Fruit fly (Drosophila melanogaster): ENCODE measurements around the gene CG9459.

dm6 chr3R:9857785-9858184, 39.6 kb upstream of the CG9459 start:
- TF ChIP-seq CG7368 (GFP tag; optimal IDR thresholded peaks at IDR 0.05), result no peak
- no peak for TF ChIP-seq Sox14 (GFP tag; optimal IDR thresholded peaks at IDR 0.05)
- TF ChIP-seq Met (GFP tag; optimal IDR thresholded peaks at IDR 0.05), result no peak
- TF ChIP-seq CG6163 (GFP tag; IDR thresholded peaks at IDR 0.05), result no peak
- TF ChIP-seq pdm3 (GFP tag; optimal IDR thresholded peaks at IDR 0.05), result no peak
- TF ChIP-seq eg (GFP tag; IDR thresholded peaks at IDR 0.05), result no peak
- no peak for TF ChIP-seq Eip93F (GFP tag; optimal IDR thresholded peaks at IDR 0.05)
- no peak for TF ChIP-seq acj6 (GFP tag; optimal IDR thresholded peaks at IDR 0.05)
